Worm (Caenorhabditis elegans): ENCODE results near the gene Y32B12B.1.
A peak's percentile ranks its signal among the peaks of the same experiment; 100 is the strongest.

Y32B12B.1 gene

DNA sequence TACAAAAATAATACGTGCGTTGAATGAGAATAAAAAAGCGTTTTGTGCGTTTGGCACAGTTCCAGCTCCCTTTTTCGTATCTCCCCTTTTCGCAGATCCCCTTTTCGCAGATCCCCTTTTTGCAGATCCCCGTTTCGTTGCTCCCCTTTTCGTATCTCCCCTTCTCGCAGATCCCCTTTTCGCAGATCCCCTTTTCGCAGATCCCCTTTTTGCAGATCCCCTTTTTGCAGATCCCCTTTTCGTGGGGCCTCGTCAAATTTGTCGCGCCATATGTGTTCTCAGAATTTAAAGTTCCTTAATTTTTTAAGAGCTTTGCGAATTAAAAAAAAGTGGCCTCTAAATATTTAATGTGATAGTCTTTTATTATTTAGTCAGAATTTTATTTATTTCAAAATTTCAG is 16.1 kb downstream of the Y32B12B.1 start, which contains the start of gene Y32B12B.4:
Y32B12B.4 (plus strand) TSS at position 399 of the 400 bp plus-strand sequence.
- TF ChIP-seq hlh-26 (GFP tag; conservative IDR thresholded peaks at IDR 0.05) (no peak), rcor-1 (GFP tag; IDR thresholded peaks at IDR 0.05) (no peak), lin-26 (GFP tag; IDR thresholded peaks at IDR 0.05) (no peak), unc-130 (GFP tag; optimal IDR thresholded peaks at IDR 0.05) (peak; percentile 34), egrh-3 (GFP tag; IDR thresholded peaks at IDR 0.05) (0 out of 2 replicates have a peak, but pooled peaks have one; percentile 5), dox-1 (GFP tag; IDR thresholded peaks at IDR 0.05) (no peak), tbp1 (GFP tag; optimal IDR thresholded peaks at IDR 0.05) (no peak), hrde-1 (tag; optimal IDR thresholded peaks at IDR 0.05; ENCODE audit: borderline replicate concordance) (no peak), hmg-20 (GFP tag; IDR thresholded peaks at IDR 0.05) (no peak), aptf-2 (GFP tag; conservative IDR thresholded peaks at IDR 0.05) (0 out of 2 replicates have a peak, but pooled peaks have one; percentile 9), zfh-2 (GFP tag; conservative IDR thresholded peaks at IDR 0.05) (no peak), F33H1.4 (GFP tag; IDR thresholded peaks at IDR 0.05) (no peak), somi-1 (GFP tag; optimal IDR thresholded peaks at IDR 0.05) (no peak), C06A6.2 (GFP tag; conservative IDR thresholded peaks at IDR 0.05) (no peak), D2030.7 (GFP tag; IDR thresholded peaks at IDR 0.05) (0 out of 2 replicates have a peak, but pooled peaks have one; percentile 13), F10E7.11 (tag; optimal IDR thresholded peaks at IDR 0.05) (no peak), ceh-79 (tag; optimal IDR thresholded peaks at IDR 0.05) (no peak), hlh-12 (tag; optimal IDR thresholded peaks at IDR 0.05) (no peak), ceh-58 (GFP tag; IDR thresholded peaks at IDR 0.05) (no peak), ceh-100 (GFP tag; IDR thresholded peaks at IDR 0.05) (peak; percentile 90)

DNA sequence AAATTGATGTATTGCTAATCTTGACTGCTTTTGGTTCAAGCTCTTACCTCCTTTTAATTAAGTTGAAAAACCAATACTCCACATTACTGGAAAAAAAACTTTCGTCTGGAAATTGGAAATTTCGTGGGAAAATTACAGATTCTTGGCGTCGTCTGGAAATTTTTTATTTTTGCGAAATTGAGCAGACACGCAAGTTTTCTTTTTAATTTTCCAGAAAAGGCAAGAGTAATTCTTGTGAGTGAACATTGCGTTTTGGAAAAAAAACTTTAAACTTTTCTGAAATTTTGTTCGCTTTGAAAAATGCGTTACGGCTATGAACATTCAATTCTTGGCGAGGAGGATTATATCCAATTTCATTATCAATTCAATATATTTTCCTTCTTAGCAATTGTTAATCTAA is 28.8 kb downstream of the Y32B12B.1 start, which contains the start of gene sru-45:
sru-45 (plus strand) TSS at position 301 of the 400 bp plus-strand sequence.
- TF ChIP-seq egrh-3 (GFP tag; IDR thresholded peaks at IDR 0.05) (no peak), lsy-27 (tag; optimal IDR thresholded peaks at IDR 0.05; ENCODE audit: borderline replicate concordance, insufficient read depth) (no peak), dpff-1 (tag; optimal IDR thresholded peaks at IDR 0.05) (no peak), Y95B8A.8 (GFP tag; IDR thresholded peaks at IDR 0.05) (no peak), lin-40 (tag; optimal IDR thresholded peaks at IDR 0.05) (no peak), bed-1 (GFP tag; IDR thresholded peaks at IDR 0.05) (no peak), atf-7 (tag; optimal IDR thresholded peaks at IDR 0.05) (no peak), lir-1 (GFP tag; conservative IDR thresholded peaks at IDR 0.05) (no peak), mxl-1 (tag; optimal IDR thresholded peaks at IDR 0.05) (no peak), tbx-9 (tag; optimal IDR thresholded peaks at IDR 0.05; ENCODE audit: borderline replicate concordance) (no peak), egl-44 (GFP tag; IDR thresholded peaks at IDR 0.05) (no peak), dox-1 (GFP tag; IDR thresholded peaks at IDR 0.05) (no peak), die-1 (tag; optimal IDR thresholded peaks at IDR 0.05) (no peak), ceh-79 (tag; optimal IDR thresholded peaks at IDR 0.05) (no peak), madf-6 (GFP tag; IDR thresholded peaks at IDR 0.05) (no peak), Y56A3A.18 (GFP tag; IDR thresholded peaks at IDR 0.05) (no peak), tbp1 (GFP tag; optimal IDR thresholded peaks at IDR 0.05) (no peak)

ce11 chrV:16568056-16568455 is 31.3 kb downstream of the Y32B12B.1 start:
- TF ChIP-seq ztf-18 (tag; optimal IDR thresholded peaks at IDR 0.05): no peak
- no peak for TF ChIP-seq Y53F4B.3 (GFP tag; IDR thresholded peaks at IDR 0.05)
- TF ChIP-seq mxl-1 (tag; optimal IDR thresholded peaks at IDR 0.05): no peak
- no peak for TF ChIP-seq rcor-1 (GFP tag; IDR thresholded peaks at IDR 0.05)
- TF ChIP-seq ztf-28 (GFP tag; IDR thresholded peaks at IDR 0.05): no peak
- TF ChIP-seq chd-7 (tag; optimal IDR thresholded peaks at IDR 0.05): no peak
- TF ChIP-seq F22D6.2 (tag; optimal IDR thresholded peaks at IDR 0.05): no peak
- TF ChIP-seq nfyb-1 (GFP tag; IDR thresholded peaks at IDR 0.05): no peak
- TF ChIP-seq let-526 (GFP tag; IDR thresholded peaks at IDR 0.05): no peak
- TF ChIP-seq cebp-2 (GFP tag; IDR thresholded peaks at IDR 0.05): no peak
- no peak for TF ChIP-seq snpc-4 (GFP tag; optimal IDR thresholded peaks at IDR 0.05)
- TF ChIP-seq snpc-4 (tag; optimal IDR thresholded peaks at IDR 0.05): no peak
- TF ChIP-seq let-607 (tag; optimal IDR thresholded peaks at IDR 0.05): no peak
